Fruit fly (Drosophila melanogaster) whole organism, embryonic: Measurements from ENCODE around the gene CG7607.
A peak's percentile ranks its signal among the peaks of the same experiment; 100 is the strongest.

Experiments
- CG10267 ChIP-seq: fragments of 200-800 bp; sonication (Bioruptor generic); optimal IDR thresholded peaks from 2 replicates; lab custom pipeline; 2018; ENCODE audit warnings: missing biosample characterization, mild to moderate bottlenecking, missing genetic modification characterization, moderate library complexity
- CG10321 ChIP-seq: fragments of 200-800 bp; sonication (Bioruptor generic); IDR thresholded peaks from 2 replicates; pipeline ENCODE4 v1.3.6; 2022; ENCODE audit warnings: missing biosample characterization, missing genetic modification characterization
- CG10565 ChIP-seq: fragments of 200-800 bp; sonication (Bioruptor generic); optimal IDR thresholded peaks from 3 replicates; lab custom pipeline; 2016; ENCODE audit warnings: missing biosample characterization, mild to moderate bottlenecking, missing genetic modification characterization
- CG10959 ChIP-seq: fragments of 200-800 bp; sonication (Bioruptor generic); IDR thresholded peaks from 2 replicates; pipeline ENCODE4 v1.3.6; 2022; ENCODE audit warnings: missing biosample characterization, missing genetic modification characterization
- CG12659 ChIP-seq: fragments of 200-800 bp; sonication (Bioruptor generic); optimal IDR thresholded peaks from 3 replicates; lab custom pipeline; 2017; ENCODE audit warnings: mild to moderate bottlenecking, missing biosample characterization, missing genetic modification reagents, missing genetic modification characterization
- CG13123 ChIP-seq: fragments of 200-800 bp; sonication (Bioruptor generic); optimal IDR thresholded peaks from 2 replicates; lab custom pipeline; 2016; ENCODE audit warnings: missing biosample characterization, missing genetic modification characterization
- CG14014 ChIP-seq: fragments of 200-800 bp; sonication (Bioruptor generic); IDR thresholded peaks from 2 replicates; pipeline ENCODE4 v1.3.6; 2022; ENCODE audit warnings: missing biosample characterization, missing genetic modification characterization
- CG14050 ChIP-seq: fragments of 200-800 bp; sonication (Bioruptor generic); IDR thresholded peaks from 3 replicates; pipeline ENCODE4 v1.3.6; 2022; ENCODE audit warnings: missing biosample characterization, missing genetic modification characterization
- CG14710 ChIP-seq: fragments of 200-800 bp; sonication (Bioruptor generic); optimal IDR thresholded peaks from 3 replicates; lab custom pipeline; 2019; ENCODE audit warnings: missing biosample characterization, mild to moderate bottlenecking, missing genetic modification characterization, moderate library complexity
- CG14860 ChIP-seq: fragments of 200-800 bp; sonication (Bioruptor generic); IDR thresholded peaks from 3 replicates; pipeline ENCODE4 v1.3.6; 2022; ENCODE audit warnings: missing biosample characterization, missing genetic modification characterization; ENCODE audit not compliant: partially characterized antibody
- CG17802 ChIP-seq: fragments of 200-800 bp; sonication (Bioruptor generic); optimal IDR thresholded peaks from 2 replicates; lab custom pipeline; 2018; ENCODE audit warnings: missing biosample characterization, mild to moderate bottlenecking, missing genetic modification characterization, moderate library complexity
- CG33557 ChIP-seq: fragments of 200-800 bp; sonication (Bioruptor generic); optimal IDR thresholded peaks from 2 replicates; lab custom pipeline; 2019; ENCODE audit warnings: missing biosample characterization, mild to moderate bottlenecking, missing genetic modification characterization, moderate library complexity
- CG3847 ChIP-seq: fragments of 200-800 bp; sonication (Bioruptor generic); IDR thresholded peaks from 2 replicates; pipeline ENCODE4 v1.3.6; 2022; ENCODE audit warnings: missing biosample characterization, missing genetic modification characterization
- CG4820 ChIP-seq: fragments of 200-800 bp; sonication (Bioruptor generic); optimal IDR thresholded peaks from 3 replicates; lab custom pipeline; 2016; ENCODE audit warnings: missing biosample characterization, missing genetic modification characterization
- CG6654 ChIP-seq: fragments of 200-800 bp; sonication (Bioruptor generic); optimal IDR thresholded peaks from 2 replicates; lab custom pipeline; 2017; ENCODE audit warnings: missing biosample characterization, mild to moderate bottlenecking, missing genetic modification characterization
- CG7786 ChIP-seq: fragments of 200-800 bp; sonication (Bioruptor generic); optimal IDR thresholded peaks from 2 replicates; lab custom pipeline; 2016; ENCODE audit warnings: missing biosample characterization, missing genetic modification characterization
- CG8478 ChIP-seq: fragments of >200 bp; optimal IDR thresholded peaks from 2 replicates; lab custom pipeline; 2018
- CG9727 ChIP-seq: fragments of 200-800 bp; sonication (Bioruptor generic); optimal IDR thresholded peaks from 3 replicates; lab custom pipeline; 2017; ENCODE audit warnings: missing biosample characterization, mild to moderate bottlenecking, missing genetic modification characterization
- Dfd ChIP-seq, 2 experiments: fragments of >200 bp; optimal IDR thresholded peaks; 2 replicates each; lab custom pipeline; 2017; ENCODE audit warnings: missing biosample characterization in 2 of 2, missing genetic modification characterization in 2 of 2
- Ets65A ChIP-seq: fragments of 200-800 bp; sonication (Bioruptor generic); peaks from one replicate; lab custom pipeline; 2016; ENCODE audit warnings: missing biosample characterization, missing genetic modification characterization
- GATAe ChIP-seq: fragments of 200-800 bp; sonication (Bioruptor generic); conservative IDR thresholded peaks from 2 replicates; pipeline ENCODE4 v1.3.6; 2022; ENCODE audit warnings: missing biosample characterization, missing genetic modification characterization
- Gug ChIP-seq: fragments of 200-800 bp; sonication (Bioruptor generic); IDR thresholded peaks from 4 replicates; pipeline ENCODE4 v1.3.6; 2022; ENCODE audit warnings: missing biosample characterization, missing genetic modification characterization
- H15 ChIP-seq: fragments of 200-800 bp; sonication (Bioruptor generic); IDR thresholded peaks from 3 replicates; pipeline ENCODE4 v1.3.6; 2022; ENCODE audit warnings: missing biosample characterization, missing genetic modification characterization
- H2.0 ChIP-seq: fragments of 200-800 bp; sonication (Bioruptor generic); IDR thresholded peaks from 2 replicates; pipeline ENCODE4 v1.3.6; 2022; ENCODE audit warnings: missing biosample characterization, missing genetic modification characterization
- HLH54F ChIP-seq: fragments of 200-800 bp; sonication (Bioruptor generic); optimal IDR thresholded peaks from 3 replicates; lab custom pipeline; 2016; ENCODE audit warnings: missing biosample characterization, missing genetic modification characterization
- HLHmδ ChIP-seq: fragments of 200-800 bp; sonication (Bioruptor generic); optimal IDR thresholded peaks from 2 replicates; lab custom pipeline; 2018; ENCODE audit warnings: missing biosample characterization, mild to moderate bottlenecking, missing genetic modification characterization, moderate library complexity
- Sox102F ChIP-seq: fragments of 200-800 bp; sonication (Bioruptor generic); optimal IDR thresholded peaks from 2 replicates; lab custom pipeline; 2018; ENCODE audit warnings: missing biosample characterization, mild to moderate bottlenecking, missing genetic modification characterization, moderate library complexity
- Sry-δ ChIP-seq: fragments of 200-800 bp; sonication (Bioruptor generic); optimal IDR thresholded peaks from 2 replicates; lab custom pipeline; 2016; ENCODE audit warnings: missing biosample characterization, missing genetic modification characterization
- abd-A ChIP-seq: fragments of 200-800 bp; sonication (Bioruptor generic); optimal IDR thresholded peaks from 3 replicates; lab custom pipeline; 2019; ENCODE audit warnings: missing biosample characterization, mild to moderate bottlenecking, missing genetic modification characterization, moderate library complexity
- ase ChIP-seq: fragments of 200-800 bp; sonication (Bioruptor generic); IDR thresholded peaks from 3 replicates; pipeline ENCODE4 v1.3.6; 2022; ENCODE audit warnings: missing biosample characterization, missing genetic modification characterization
- ash1 ChIP-seq: fragments of 200-800 bp; sonication (Bioruptor generic); optimal IDR thresholded peaks from 2 replicates; lab custom pipeline; 2018; ENCODE audit warnings: missing biosample characterization, mild to moderate bottlenecking, missing genetic modification characterization
- ato ChIP-seq: fragments of 200-800 bp; sonication (Bioruptor generic); IDR thresholded peaks from 2 replicates; pipeline ENCODE4 v1.3.6; 2022; ENCODE audit warnings: missing biosample characterization, missing genetic modification characterization; ENCODE audit not compliant: partially characterized antibody
- chif ChIP-seq, 2 experiments: fragments of 200-800 bp; sonication (Bioruptor generic); optimal IDR thresholded peaks; 3 replicates each; lab custom pipeline; 2016; ENCODE audit warnings: missing biosample characterization in 2 of 2, missing genetic modification characterization in 2 of 2
- ci ChIP-seq: fragments of 200-800 bp; sonication (Bioruptor generic); IDR thresholded peaks from 3 replicates; pipeline ENCODE4 v1.3.6; 2022; ENCODE audit warnings: missing biosample characterization, missing genetic modification characterization
- cwo ChIP-seq: fragments of 200-800 bp; sonication (Bioruptor generic); optimal IDR thresholded peaks from 3 replicates; lab custom pipeline; 2017; ENCODE audit warnings: missing biosample characterization, missing genetic modification characterization, mild to moderate bottlenecking, moderate library complexity, missing genetic modification reagents
- dpn ChIP-seq, 2 experiments: fragments of 200-800 bp; sonication (Bioruptor generic); optimal IDR thresholded peaks; 3 replicates each; lab custom pipeline; 2016; ENCODE audit warnings: missing biosample characterization in 2 of 2, missing genetic modification characterization in 2 of 2
- dysf ChIP-seq: fragments of 200-800 bp; sonication (Bioruptor generic); IDR thresholded peaks from 3 replicates; pipeline ENCODE4 v1.3.6; 2022; ENCODE audit warnings: missing biosample characterization, missing genetic modification characterization
- fd64A ChIP-seq: fragments of 200-800 bp; sonication (Bioruptor generic); optimal IDR thresholded peaks from 3 replicates; lab custom pipeline; 2018; ENCODE audit warnings: missing biosample characterization, mild to moderate bottlenecking, missing genetic modification characterization
- gsb-n ChIP-seq: fragments of 200-800 bp; sonication (Bioruptor generic); optimal IDR thresholded peaks from 3 replicates; lab custom pipeline; 2018; ENCODE audit warnings: missing biosample characterization, mild to moderate bottlenecking, missing genetic modification characterization
- gt ChIP-seq: fragments of 200-800 bp; sonication (Bioruptor generic); IDR thresholded peaks from 2 replicates; pipeline ENCODE4 v1.3.6; 2022; ENCODE audit warnings: missing biosample characterization, missing genetic modification characterization
- mirr ChIP-seq: fragments of 200-800 bp; sonication (Bioruptor generic); optimal IDR thresholded peaks from 3 replicates; lab custom pipeline; 2018; ENCODE audit warnings: missing biosample characterization, mild to moderate bottlenecking, missing genetic modification characterization
- nau ChIP-seq: fragments of 200-800 bp; sonication (Bioruptor generic); optimal IDR thresholded peaks from 3 replicates; lab custom pipeline; 2017; ENCODE audit warnings: missing biosample characterization, mild to moderate bottlenecking, missing genetic modification characterization, missing genetic modification reagents
- nom ChIP-seq: fragments of 200-800 bp; sonication (Bioruptor generic); optimal IDR thresholded peaks from 2 replicates; lab custom pipeline; 2017; ENCODE audit warnings: missing biosample characterization, missing genetic modification characterization, mild to moderate bottlenecking, moderate library complexity, missing genetic modification reagents
- oc ChIP-seq: fragments of 200-800 bp; sonication (Bioruptor generic); optimal IDR thresholded peaks from 2 replicates; lab custom pipeline; 2018; ENCODE audit warnings: missing biosample characterization, mild to moderate bottlenecking, missing genetic modification characterization, moderate library complexity
- phol ChIP-seq: fragments of 200-800 bp; sonication (Bioruptor generic); optimal IDR thresholded peaks from 3 replicates; lab custom pipeline; 2018; ENCODE audit warnings: missing biosample characterization, mild to moderate bottlenecking, missing genetic modification characterization, moderate library complexity
- run ChIP-seq: fragments of 200-800 bp; sonication (Bioruptor generic); optimal IDR thresholded peaks from 3 replicates; lab custom pipeline; 2018; ENCODE audit warnings: missing biosample characterization, mild to moderate bottlenecking, missing genetic modification characterization
- sens ChIP-seq: fragments of 200-800 bp; sonication (Bioruptor generic); peaks from one replicate; lab custom pipeline; 2016; ENCODE audit warnings: missing biosample characterization, missing genetic modification characterization
- sens-2 ChIP-seq: fragments of 200-800 bp; sonication (Bioruptor generic); IDR thresholded peaks from 2 replicates; pipeline ENCODE4 v1.3.6; 2022; ENCODE audit warnings: missing biosample characterization, missing genetic modification characterization
- sob ChIP-seq: fragments of 200-800 bp; sonication (Bioruptor generic); IDR thresholded peaks from 2 replicates; pipeline ENCODE4 v1.3.6; 2022; ENCODE audit warnings: missing biosample characterization, missing genetic modification characterization
- vvl ChIP-seq: fragments of 200-800 bp; sonication (Bioruptor generic); IDR thresholded peaks from 2 replicates; pipeline ENCODE4 v1.3.6; 2022; ENCODE audit warnings: missing biosample characterization, missing genetic modification characterization
- zen2 ChIP-seq: fragments of 200-800 bp; sonication (Bioruptor generic); IDR thresholded peaks from 3 replicates; pipeline ENCODE4 v1.3.6; 2022; ENCODE audit warnings: missing biosample characterization, missing genetic modification characterization; ENCODE audit not compliant: partially characterized antibody

CG7607 gene

dm6 chr3L:11150735-11151287 lies 48.6 kb upstream of the CG7607 start, which contains the start of gene CG6216 (continued):
- TF ChIP-seq H15 (GFP tag; lab: Robert Waterston, UW) (no peak), mirr (GFP tag; lab: Kevin White, UChicago) (no peak), CG10565 (GFP tag; lab: Kevin White, UChicago) (no peak), GATAe (GFP tag; lab: Robert Waterston, UW) (no peak), CG10959 (GFP tag; lab: Robert Waterston, UW) (no peak), abd-A (tag; lab: Kevin White, UChicago) (no peak), ase (GFP tag; lab: Robert Waterston, UW) (no peak), sens (GFP tag; lab: Kevin White, UChicago) (peak; percentile 62), HLH54F (GFP tag; lab: Kevin White, UChicago) (no peak), dpn (GFP tag; optimal IDR thresholded peaks at IDR 0.05; lab: Kevin White, UChicago) (no peak), CG10267 (tag; lab: Kevin White, UChicago) (no peak), CG7786 (GFP tag; lab: Kevin White, UChicago) (no peak), CG33557 (GFP tag; lab: Kevin White, UChicago) (peak; percentile 26), cwo (peak; percentile 7), HLHmδ (no peak), ash1 (GFP tag; lab: Kevin White, UChicago) (no peak), oc (tag; lab: Kevin White, UChicago) (peak; percentile 38), ato (GFP tag; lab: Robert Waterston, UW) (no peak), sob (GFP tag; lab: Robert Waterston, UW) (no peak), CG4820 (GFP tag; lab: Kevin White, UChicago) (no peak), phol (tag; lab: Kevin White, UChicago) (no peak), CG12659 (GFP tag; lab: Kevin White, UChicago) (no peak), CG9727 (GFP tag; lab: Kevin White, UChicago) (no peak), CG14860 (no peak), zen2 (GFP tag; lab: Robert Waterston, UW) (no peak), Sry-δ (GFP tag; lab: Kevin White, UChicago) (no peak), vvl (GFP tag; lab: Robert Waterston, UW) (peak; percentile 8; the same call in 1 of the 2 replicates)

DNA sequence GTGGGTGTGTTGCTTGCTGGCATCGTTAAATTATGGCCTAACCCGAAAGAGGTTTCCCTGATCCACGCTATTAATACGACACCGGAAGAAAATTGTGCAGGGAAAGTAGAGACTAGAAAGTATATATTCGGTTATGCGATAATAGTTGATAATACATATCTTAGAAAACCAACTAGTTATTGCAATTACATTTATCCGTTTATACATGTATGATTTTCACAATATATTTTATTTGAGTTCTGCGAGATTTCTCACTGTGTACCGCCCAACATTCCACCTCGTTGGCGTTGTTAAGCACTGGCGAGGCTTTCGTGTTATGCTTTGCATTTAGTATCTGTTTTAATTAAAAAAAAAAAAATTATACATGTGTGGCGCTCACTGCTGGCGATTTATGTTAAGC lies 44.0 kb upstream of the CG7607 start:
- TF ChIP-seq Sox102F (GFP tag; lab: Kevin White, UChicago), result peak; percentile 44
- 0 out of 3 replicates have a peak, but pooled peaks have one; percentile 28 for TF ChIP-seq CG14050 (GFP tag; lab: Robert Waterston, UW)
- no peak for TF ChIP-seq run
- TF ChIP-seq nom (GFP tag; lab: Kevin White, UChicago), result no peak
- TF ChIP-seq CG13123 (GFP tag; lab: Kevin White, UChicago), result no peak
- no peak for TF ChIP-seq CG6654 (GFP tag; lab: Kevin White, UChicago)
- no peak for TF ChIP-seq nau (GFP tag; lab: Kevin White, UChicago)
- no peak for TF ChIP-seq CG8478 (lab: Kevin White, UChicago)
- no peak for TF ChIP-seq sens-2 (GFP tag; lab: Robert Waterston, UW)
- TF ChIP-seq chif (GFP tag; optimal IDR thresholded peaks at IDR 0.05; lab: Kevin White, UChicago), result peak in 1 of 2 experiments; percentile 36
- TF ChIP-seq Dfd (GFP tag; optimal IDR thresholded peaks at IDR 0.05; lab: Kevin White, UChicago), result no peak
- no peak for TF ChIP-seq CG17802
- no peak for TF ChIP-seq Gug (GFP tag; lab: Robert Waterston, UW)
- 0 out of 3 replicates have a peak, but pooled peaks have one; percentile 23 for TF ChIP-seq dysf
- no peak for TF ChIP-seq ash1 (GFP tag; lab: Kevin White, UChicago)
- no peak for TF ChIP-seq gsb-n
- no peak for TF ChIP-seq gt (GFP tag; lab: Robert Waterston, UW)
- peak; percentile 14; the same call in 1 of the 2 replicates for TF ChIP-seq CG14014 (GFP tag; lab: Robert Waterston, UW)
- TF ChIP-seq fd64A (GFP tag; lab: Kevin White, UChicago), result no peak
- TF ChIP-seq CG10321, result 0 out of 2 replicates have a peak, but pooled peaks have one; percentile 19
- 0 out of 3 replicates have a peak, but pooled peaks have one; percentile 21 for TF ChIP-seq ci
- no peak for TF ChIP-seq CG3847 (GFP tag; lab: Robert Waterston, UW)
- peak; percentile 14 for TF ChIP-seq Ets65A
- TF ChIP-seq CG14710 (tag; lab: Kevin White, UChicago), result no peak
- TF ChIP-seq H2.0 (GFP tag; lab: Robert Waterston, UW), result no peak
